Fruit fly (Drosophila melanogaster) whole organism, embryonic: Measurements from ENCODE around the gene CG3337.

Source experiments
- Asciz ChIP-seq: fragments of 200-800 bp; sonication (Bioruptor generic); optimal IDR thresholded peaks from 2 replicates; lab custom pipeline; 2017; ENCODE audit warnings: missing biosample characterization, mild to moderate bottlenecking, missing genetic modification characterization, missing genetic modification reagents
- Bdp1 ChIP-seq: fragments of 200-800 bp; sonication (Bioruptor generic); optimal IDR thresholded peaks from 3 replicates; lab custom pipeline; 2016; ENCODE audit warnings: missing biosample characterization, missing genetic modification characterization
- Bteb2 ChIP-seq: fragments of 200-800 bp; sonication (Bioruptor generic); optimal IDR thresholded peaks from 2 replicates; lab custom pipeline; 2016; ENCODE audit warnings: missing biosample characterization, missing genetic modification characterization
- CG11456 ChIP-seq: fragments of 200-800 bp; sonication (Bioruptor generic); IDR thresholded peaks from 3 replicates; pipeline ENCODE4 v1.3.6; 2022; ENCODE audit warnings: missing biosample characterization, missing genetic modification characterization
- CG12155 ChIP-seq: fragments of 200-800 bp; sonication (Bioruptor generic); optimal IDR thresholded peaks from 3 replicates; lab custom pipeline; 2016; ENCODE audit warnings: missing biosample characterization, missing genetic modification characterization
- CG12391 ChIP-seq: fragments of 200-800 bp; sonication (Bioruptor generic); optimal IDR thresholded peaks from 3 replicates; lab custom pipeline; 2018; ENCODE audit warnings: missing biosample characterization, mild to moderate bottlenecking, missing genetic modification characterization, moderate library complexity
- CG14965 ChIP-seq: fragments of 200-800 bp; sonication (Bioruptor generic); optimal IDR thresholded peaks from 2 replicates; lab custom pipeline; 2016; ENCODE audit warnings: missing biosample characterization, missing genetic modification characterization, borderline replicate concordance
- CG16779 ChIP-seq: fragments of 200-800 bp; sonication (Bioruptor generic); IDR thresholded peaks from 2 replicates; pipeline ENCODE4 v1.3.6; 2022; ENCODE audit warnings: missing biosample characterization, missing genetic modification characterization
- CG17359 ChIP-seq: fragments of 200-800 bp; sonication (Bioruptor generic); optimal IDR thresholded peaks from 3 replicates; lab custom pipeline; 2018; ENCODE audit warnings: missing biosample characterization, mild to moderate bottlenecking, missing genetic modification characterization, moderate library complexity
- CG18262 ChIP-seq: fragments of 200-800 bp; optimal IDR thresholded peaks from 3 replicates; lab custom pipeline; 2019; ENCODE audit warnings: missing biosample characterization, mild to moderate bottlenecking, missing genetic modification characterization, moderate library complexity
- CG2875 ChIP-seq: fragments of 200-800 bp; sonication (Bioruptor generic); optimal IDR thresholded peaks from 2 replicates; lab custom pipeline; 2017; ENCODE audit warnings: missing biosample characterization, mild to moderate bottlenecking, missing genetic modification characterization, missing genetic modification reagents
- CG32532 ChIP-seq: fragments of 200-800 bp; sonication (Bioruptor generic); IDR thresholded peaks from 2 replicates; pipeline ENCODE4 v1.3.6; 2022; ENCODE audit warnings: missing biosample characterization, missing genetic modification characterization
- CG34376 ChIP-seq: fragments of 200-800 bp; sonication (Bioruptor generic); optimal IDR thresholded peaks from 2 replicates; lab custom pipeline; 2018; ENCODE audit warnings: missing biosample characterization, mild to moderate bottlenecking, missing genetic modification characterization
- CG4282 ChIP-seq: fragments of 200-800 bp; sonication (Bioruptor generic); optimal IDR thresholded peaks from 2 replicates; lab custom pipeline; 2016; ENCODE audit warnings: missing biosample characterization, missing genetic modification characterization
- CG5245 ChIP-seq: fragments of 200-800 bp; sonication (Bioruptor generic); optimal IDR thresholded peaks from 3 replicates; lab custom pipeline; 2016; ENCODE audit warnings: missing biosample characterization, missing genetic modification characterization
- CG6765 ChIP-seq: fragments of 200-800 bp; sonication (Bioruptor generic); optimal IDR thresholded peaks from 3 replicates; lab custom pipeline; 2017; ENCODE audit warnings: missing biosample characterization, mild to moderate bottlenecking, missing genetic modification characterization
- CG7963 ChIP-seq: fragments of 200-800 bp; sonication (Bioruptor generic); IDR thresholded peaks from 3 replicates; pipeline ENCODE4 v1.3.6; 2022; ENCODE audit warnings: missing biosample characterization, missing genetic modification characterization; ENCODE audit not compliant: partially characterized antibody
- CG8281 ChIP-seq: fragments of 200-800 bp; sonication (Bioruptor generic); optimal IDR thresholded peaks from 2 replicates; lab custom pipeline; 2018; ENCODE audit warnings: missing biosample characterization, mild to moderate bottlenecking, missing genetic modification characterization, moderate library complexity
- D19B ChIP-seq: fragments of 200-800 bp; sonication (Bioruptor generic); optimal IDR thresholded peaks from 2 replicates; lab custom pipeline; 2017; ENCODE audit warnings: missing biosample characterization, mild to moderate bottlenecking, missing genetic modification characterization
- ERR ChIP-seq: fragments of 200-800 bp; sonication (Bioruptor generic); optimal IDR thresholded peaks from 2 replicates; lab custom pipeline; 2016; ENCODE audit warnings: missing biosample characterization, missing genetic modification characterization
- Fer2 ChIP-seq: fragments of 200-800 bp; sonication (Bioruptor generic); optimal IDR thresholded peaks from 2 replicates; lab custom pipeline; 2018; ENCODE audit warnings: missing biosample characterization, mild to moderate bottlenecking, missing genetic modification characterization, moderate library complexity
- Lim3 ChIP-seq: fragments of 200-800 bp; sonication (Bioruptor generic); IDR thresholded peaks from 2 replicates; pipeline ENCODE4 v1.3.6; 2022; ENCODE audit warnings: missing biosample characterization, missing genetic modification characterization
- Oaz ChIP-seq: fragments of 200-800 bp; sonication (Bioruptor generic); IDR thresholded peaks from 2 replicates; pipeline ENCODE4 v1.3.6; 2022; ENCODE audit warnings: missing biosample characterization, missing genetic modification characterization
- Opbp ChIP-seq: fragments of 200-800 bp; sonication (Bioruptor generic); IDR thresholded peaks from 3 replicates; pipeline ENCODE4 v1.3.6; 2022; ENCODE audit warnings: missing biosample characterization, missing genetic modification characterization; ENCODE audit not compliant: partially characterized antibody
- Sin3A ChIP-seq: fragments of >200 bp; optimal IDR thresholded peaks from 2 replicates; lab custom pipeline; 2018
- Sox102F ChIP-seq: fragments of 200-800 bp; sonication (Bioruptor generic); optimal IDR thresholded peaks from 2 replicates; lab custom pipeline; 2018; ENCODE audit warnings: missing biosample characterization, mild to moderate bottlenecking, missing genetic modification characterization, moderate library complexity
- Stat92E ChIP-seq, 3 experiments: fragments of >200 bp in 2 of 3; fragments of 200-800 bp in 1 of 3; sonication (Bioruptor generic) in 1 of 3; optimal IDR thresholded peaks; 2 replicates each; lab custom pipeline; 2017 to 2019; ENCODE audit warnings: missing biosample characterization in 3 of 3, missing genetic modification characterization in 3 of 3, mild to moderate bottlenecking in 1 of 3, moderate library complexity in 1 of 3
- Xbp1 ChIP-seq: fragments of 200-800 bp; sonication (Bioruptor generic); optimal IDR thresholded peaks from 3 replicates; lab custom pipeline; 2016; ENCODE audit warnings: missing biosample characterization, mild to moderate bottlenecking, missing genetic modification characterization
- ab ChIP-seq: fragments of 200-800 bp; sonication (Bioruptor generic); optimal IDR thresholded peaks from 2 replicates; lab custom pipeline; 2016; ENCODE audit warnings: missing biosample characterization, missing genetic modification characterization
- amos ChIP-seq: fragments of 200-800 bp; sonication (Bioruptor generic); IDR thresholded peaks from 2 replicates; pipeline ENCODE4 v1.3.6; 2022; ENCODE audit warnings: missing biosample characterization, missing genetic modification characterization; ENCODE audit not compliant: partially characterized antibody
- bsh ChIP-seq, 2 experiments: fragments of 200-800 bp; sonication (Bioruptor generic); optimal IDR thresholded peaks; 2 replicates each; lab custom pipeline; 2017 to 2018; ENCODE audit warnings: mild to moderate bottlenecking in 2 of 2, missing biosample characterization in 2 of 2, missing genetic modification characterization in 2 of 2, moderate library complexity in 1 of 2
- btn ChIP-seq: fragments of 200-800 bp; sonication (Bioruptor generic); optimal IDR thresholded peaks from 2 replicates; lab custom pipeline; 2016; ENCODE audit warnings: missing biosample characterization, missing genetic modification characterization
- corto ChIP-seq: fragments of 200-800 bp; sonication (Bioruptor generic); optimal IDR thresholded peaks from 2 replicates; lab custom pipeline; 2016; ENCODE audit warnings: missing biosample characterization, mild to moderate bottlenecking, missing genetic modification characterization, moderate library complexity
- dan ChIP-seq: fragments of 200-800 bp; sonication (Bioruptor generic); IDR thresholded peaks from 2 replicates; pipeline ENCODE4 v1.3.6; 2022; ENCODE audit warnings: missing biosample characterization, missing genetic modification characterization
- danr ChIP-seq: fragments of 200-800 bp; sonication (Bioruptor generic); IDR thresholded peaks from 2 replicates; pipeline ENCODE4 v1.3.6; 2022; ENCODE audit warnings: missing biosample characterization, missing genetic modification characterization
- ewg ChIP-seq: fragments of 200-800 bp; sonication (Bioruptor generic); optimal IDR thresholded peaks from 3 replicates; lab custom pipeline; 2017; ENCODE audit warnings: mild to moderate bottlenecking, missing biosample characterization, missing genetic modification reagents, missing genetic modification characterization
- gcm ChIP-seq: fragments of 200-800 bp; sonication (Bioruptor generic); optimal IDR thresholded peaks from 2 replicates; lab custom pipeline; 2019; ENCODE audit warnings: missing biosample characterization, mild to moderate bottlenecking, missing genetic modification characterization, moderate library complexity
- gcm2 ChIP-seq: fragments of 200-800 bp; sonication (Bioruptor generic); optimal IDR thresholded peaks from 2 replicates; lab custom pipeline; 2016; ENCODE audit warnings: missing biosample characterization, missing genetic modification characterization
- hb ChIP-seq: fragments of 200-800 bp; sonication (Bioruptor generic); IDR thresholded peaks from 3 replicates; pipeline ENCODE4 v1.3.6; 2022; ENCODE audit warnings: missing biosample characterization, missing genetic modification characterization; ENCODE audit not compliant: partially characterized antibody
- inv ChIP-seq: fragments of 200-800 bp; sonication (Bioruptor generic); IDR thresholded peaks from 2 replicates; pipeline ENCODE4 v1.3.6; 2022; ENCODE audit warnings: missing biosample characterization, missing genetic modification characterization; ENCODE audit not compliant: partially characterized antibody
- kah ChIP-seq: fragments of 200-800 bp; sonication (Bioruptor generic); optimal IDR thresholded peaks from 2 replicates; lab custom pipeline; 2018; ENCODE audit warnings: missing biosample characterization, mild to moderate bottlenecking, missing genetic modification characterization
- kay ChIP-seq: fragments of 200-800 bp; sonication (Bioruptor generic); optimal IDR thresholded peaks from 2 replicates; lab custom pipeline; 2016; ENCODE audit warnings: missing biosample characterization, missing genetic modification characterization
- mam ChIP-seq: fragments of 200-800 bp; sonication (Bioruptor generic); optimal IDR thresholded peaks from 3 replicates; lab custom pipeline; 2016; ENCODE audit warnings: missing biosample characterization, missing genetic modification characterization
- pita ChIP-seq: fragments of 200-800 bp; sonication (Bioruptor generic); optimal IDR thresholded peaks from 2 replicates; lab custom pipeline; 2017; ENCODE audit warnings: missing biosample characterization, mild to moderate bottlenecking, missing genetic modification characterization
- pum ChIP-seq: fragments of 200-800 bp; sonication (Bioruptor generic); optimal IDR thresholded peaks from 2 replicates; lab custom pipeline; 2016; ENCODE audit warnings: missing biosample characterization, missing genetic modification characterization
- row ChIP-seq: fragments of 200-800 bp; sonication (Bioruptor generic); IDR thresholded peaks from 3 replicates; pipeline ENCODE4 v1.3.6; 2022; ENCODE audit warnings: missing biosample characterization, missing genetic modification characterization
- sisA ChIP-seq: fragments of 200-800 bp; sonication (Bioruptor generic); IDR thresholded peaks from 2 replicates; pipeline ENCODE4 v1.3.6; 2022; ENCODE audit warnings: missing biosample characterization, missing genetic modification characterization
- sna ChIP-seq: fragments of 200-800 bp; sonication (Bioruptor generic); IDR thresholded peaks from 2 replicates; pipeline ENCODE4 v1.3.6; 2022; ENCODE audit warnings: missing biosample characterization, missing genetic modification characterization; ENCODE audit not compliant: partially characterized antibody
- tgo ChIP-seq: fragments of 200-800 bp; sonication (Bioruptor generic); IDR thresholded peaks from 3 replicates; pipeline ENCODE4 v1.3.6; 2022; ENCODE audit warnings: missing biosample characterization, missing genetic modification characterization
- tx ChIP-seq: fragments of 200-800 bp; sonication (Bioruptor generic); optimal IDR thresholded peaks from 2 replicates; lab custom pipeline; 2016; ENCODE audit warnings: missing biosample characterization, missing genetic modification characterization
- wor ChIP-seq: fragments of 200-800 bp; sonication (Bioruptor generic); IDR thresholded peaks from 2 replicates; pipeline ENCODE4 v1.3.6; 2022; ENCODE audit warnings: missing biosample characterization, missing genetic modification characterization

The CG3337 gene

DNA sequence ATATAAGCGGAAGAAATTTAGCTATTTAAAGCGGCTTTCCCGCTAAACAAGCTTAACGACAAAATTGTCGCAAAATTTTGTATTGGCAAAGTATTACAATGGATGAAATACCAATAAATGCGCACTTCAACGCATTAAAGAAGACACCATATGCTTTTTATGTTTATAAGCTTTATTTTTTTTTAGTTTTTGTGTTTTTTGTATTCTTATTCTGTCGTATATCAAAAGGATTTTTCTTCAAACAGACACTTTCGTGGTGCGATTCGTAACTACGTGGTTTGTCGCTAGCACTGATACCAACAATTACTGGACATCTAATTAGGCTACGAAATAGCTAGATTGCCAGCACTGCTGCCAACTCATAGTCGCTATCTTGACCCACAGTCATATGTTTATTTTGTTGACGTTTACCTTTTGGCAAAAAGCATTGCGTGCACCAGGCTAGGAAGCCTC, 8.7 kb downstream of the CG3337 start, which contains the start of gene Ddrgk1:
Gene Ddrgk1 (plus strand): TSS at position 387 of the 453 bp plus-strand sequence.
- TF ChIP-seq CG18262 (tag; lab: Kevin White, UChicago) (peak; percentile 3), Sox102F (no peak), mam (GFP tag; lab: Kevin White, UChicago) (peak; percentile 31), pita (no peak), CG6765 (GFP tag; lab: Kevin White, UChicago) (no peak), kay (GFP tag; lab: Kevin White, UChicago) (peak; percentile 52), Opbp (GFP tag; lab: Robert Waterston, UW) (no peak), Lim3 (no peak), CG32532 (GFP tag; lab: Robert Waterston, UW) (peak; percentile 33; the same call in 1 of the 2 replicates), CG7963 (GFP tag; lab: Robert Waterston, UW) (no peak), inv (GFP tag; lab: Robert Waterston, UW) (no peak), Xbp1 (peak; percentile 31), CG4282 (GFP tag; lab: Kevin White, UChicago) (no peak), kah (GFP tag; lab: Kevin White, UChicago) (no peak), CG12391 (tag; lab: Kevin White, UChicago) (peak; percentile 46), CG8281 (tag; lab: Kevin White, UChicago) (no peak), danr (no peak), CG17359 (tag; lab: Kevin White, UChicago) (no peak), gcm2 (GFP tag; lab: Kevin White, UChicago) (no peak), CG2875 (GFP tag; lab: Kevin White, UChicago) (no peak), CG5245 (GFP tag; lab: Kevin White, UChicago) (no peak), Bdp1 (no peak), gcm (GFP tag; lab: Kevin White, UChicago) (no peak), corto (GFP tag; lab: Kevin White, UChicago) (no peak), CG14965 (GFP tag; lab: Kevin White, UChicago) (no peak), wor (GFP tag; lab: Robert Waterston, UW) (no peak), pum (GFP tag; lab: Kevin White, UChicago) (peak; percentile 34), Asciz (no peak), ab (no peak), Oaz (GFP tag; lab: Robert Waterston, UW) (no peak), ewg (GFP tag; lab: Kevin White, UChicago) (no peak), D19B (no peak), CG11456 (GFP tag; lab: Robert Waterston, UW) (0 out of 3 replicates have a peak, but pooled peaks have one; percentile 6), amos (GFP tag; lab: Robert Waterston, UW) (no peak), sna (GFP tag; lab: Robert Waterston, UW) (no peak), Bteb2 (GFP tag; lab: Kevin White, UChicago) (no peak), hb (GFP tag; lab: Robert Waterston, UW) (no peak), ERR (GFP tag; lab: Kevin White, UChicago) (no peak), bsh (GFP tag; optimal IDR thresholded peaks at IDR 0.05; lab: Kevin White, UChicago) (peak in 1 of 2 experiments; percentile 13), CG12155 (GFP tag; lab: Kevin White, UChicago) (no peak), CG34376 (peak; percentile 3), btn (no peak), CG16779 (no peak), Stat92E (GFP tag; optimal IDR thresholded peaks at IDR 0.05; lab: Kevin White, UChicago) (no peak), Fer2 (tag; lab: Kevin White, UChicago) (no peak), tgo (GFP tag; lab: Robert Waterston, UW) (0 out of 3 replicates have a peak, but pooled peaks have one; percentile 27), sisA (GFP tag; lab: Robert Waterston, UW) (no peak), dan (GFP tag; lab: Robert Waterston, UW) (no peak), tx (GFP tag; lab: Kevin White, UChicago) (peak; percentile 37), row (GFP tag; lab: Robert Waterston, UW) (peak; percentile 88), Sin3A (lab: Kevin White, UChicago) (peak; percentile 14)
